Fruit fly (Drosophila melanogaster) whole organism, prepupa: Measurements from ENCODE around the gene Eip75B.
A peak's percentile ranks its signal among the peaks of the same experiment; 100 is the strongest.

Source experiments
- CG32006 ChIP-seq: fragments of 200-800 bp; sonication (Bioruptor generic); optimal IDR thresholded peaks from 3 replicates; lab custom pipeline; 2017; ENCODE audit warnings: missing biosample characterization, mild to moderate bottlenecking, missing genetic modification characterization
- CG34406 ChIP-seq: fragments of 200-800 bp; sonication (Bioruptor generic); optimal IDR thresholded peaks from 3 replicates; lab custom pipeline; 2016; ENCODE audit warnings: missing biosample characterization, missing genetic modification characterization
- Sox14 ChIP-seq: fragments of 200-800 bp; sonication (Bioruptor generic); optimal IDR thresholded peaks from 3 replicates; lab custom pipeline; 2016; ENCODE audit warnings: missing biosample characterization, missing genetic modification characterization
- dsx ChIP-seq: fragments of 200-800 bp; optimal IDR thresholded peaks from 3 replicates; lab custom pipeline; 2019; ENCODE audit warnings: missing biosample characterization, mild to moderate bottlenecking, missing genetic modification characterization, moderate library complexity; ENCODE audit not compliant: poor library complexity, severe bottlenecking

DNA sequence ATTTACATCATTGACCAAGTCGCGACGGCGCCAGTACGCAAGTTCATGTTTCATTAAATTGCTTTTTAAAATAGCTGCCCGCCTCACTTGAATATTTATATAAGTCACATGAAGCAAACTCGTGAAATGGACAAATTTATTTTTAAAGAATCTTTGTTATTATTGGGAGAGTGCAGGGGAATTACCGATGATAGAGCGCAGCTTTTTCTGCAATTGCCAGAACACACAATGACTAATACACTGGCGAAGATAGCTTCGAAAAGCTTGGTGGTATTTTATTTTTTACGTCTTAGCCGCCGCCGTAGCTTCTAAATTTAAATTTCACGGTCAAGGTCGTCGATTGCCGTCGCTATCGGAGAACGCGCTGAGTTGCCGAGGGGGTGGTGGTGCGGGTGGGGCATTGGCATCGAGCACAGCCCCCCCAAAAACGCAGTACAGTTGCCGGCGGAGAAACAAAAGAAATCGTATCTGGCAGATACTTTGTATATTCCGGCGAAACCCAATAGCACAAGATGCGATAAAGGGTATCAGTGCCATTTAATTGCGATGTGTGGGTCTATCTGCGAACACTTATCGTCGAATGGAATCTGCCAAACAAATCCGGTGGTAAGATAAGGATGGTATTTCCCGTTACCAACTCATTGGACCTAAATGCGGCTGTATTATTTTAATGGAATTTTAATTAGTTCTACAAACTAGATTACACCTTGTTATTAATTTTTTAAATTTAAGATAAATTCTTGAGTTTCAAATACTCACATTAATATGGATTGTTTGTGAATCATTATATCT is 151.3 kb downstream of the Eip75B start:
- TF ChIP-seq CG32006 (GFP tag; lab: Kevin White, UChicago), result no peak
- no peak for TF ChIP-seq CG34406 (GFP tag; lab: Kevin White, UChicago)
- no peak for TF ChIP-seq dsx (GFP tag; lab: Kevin White, UChicago)
- TF ChIP-seq Sox14, result peak; percentile 54
